Worm (Caenorhabditis elegans): ENCODE results near the gene ppm-2.

ppm-2 gene

ce11 chrIII:4634947-4635346 lies 15.3 kb upstream of the ppm-2 start, which contains the start of gene clec-153:
Gene clec-153, plus strand, starts transcription at chrIII:4635247.
- TF ChIP-seq nhr-76 (tag; optimal IDR thresholded peaks at IDR 0.05) (no peak), grh-1 (GFP tag; IDR thresholded peaks at IDR 0.05) (no peak), mep-1 (tag; optimal IDR thresholded peaks at IDR 0.05) (no peak), sup-37 (GFP tag; optimal IDR thresholded peaks at IDR 0.05) (no peak), ceh-90 (tag; optimal IDR thresholded peaks at IDR 0.05) (no peak), aly-2 (tag; optimal IDR thresholded peaks at IDR 0.05) (no peak), zip-4 (GFP tag; optimal IDR thresholded peaks at IDR 0.05) (no peak), ceh-88 (GFP tag; IDR thresholded peaks at IDR 0.05) (no peak), unc-30 (tag; optimal IDR thresholded peaks at IDR 0.05) (no peak), nhr-11 (tag; optimal IDR thresholded peaks at IDR 0.05) (no peak)

ce11 chrIII:4643262-4643661 lies 7.0 kb upstream of the ppm-2 start, which contains the start of gene pfas-1:
Gene pfas-1, minus strand, starts transcription at chrIII:4643310.
- TF ChIP-seq elt-2 (tag; optimal IDR thresholded peaks at IDR 0.05) (peak; percentile 21), ztf-11 (tag; optimal IDR thresholded peaks at IDR 0.05) (no peak), tlp-1 (tag; optimal IDR thresholded peaks at IDR 0.05) (peak; percentile 41)

ce11 chrIII:4646246-4646645 lies 4.0 kb upstream of the ppm-2 start, which contains the start of gene pqn-29:
Gene pqn-29, minus strand, starts transcription at chrIII:4646346.
- TF ChIP-seq zip-4 (GFP tag; optimal IDR thresholded peaks at IDR 0.05), result no peak
- no peak for TF ChIP-seq hpl-2 (GFP tag; optimal IDR thresholded peaks at IDR 0.05)
- TF ChIP-seq rnt-1 (tag; optimal IDR thresholded peaks at IDR 0.05), result no peak
- no peak for TF ChIP-seq nhr-47 (tag; optimal IDR thresholded peaks at IDR 0.05)
- TF ChIP-seq unc-86 (tag; optimal IDR thresholded peaks at IDR 0.05), result no peak
- no peak for TF ChIP-seq lin-15B (tag; optimal IDR thresholded peaks at IDR 0.05)
- TF ChIP-seq mef-2 (tag; optimal IDR thresholded peaks at IDR 0.05), result no peak
- TF ChIP-seq nhr-77 (tag; optimal IDR thresholded peaks at IDR 0.05), result no peak
- no peak for TF ChIP-seq isw-1 (GFP tag; IDR thresholded peaks at IDR 0.05)
- no peak for TF ChIP-seq snu-23 (GFP tag; optimal IDR thresholded peaks at IDR 0.05)
- no peak for TF ChIP-seq skn-1 (tag; optimal IDR thresholded peaks at IDR 0.05)
- no peak for TF ChIP-seq ceh-82 (tag; optimal IDR thresholded peaks at IDR 0.05)
- no peak for TF ChIP-seq blmp-1 (tag; optimal IDR thresholded peaks at IDR 0.05)
- no peak for TF ChIP-seq grh-1 (GFP tag; IDR thresholded peaks at IDR 0.05)
- TF ChIP-seq pag-3 (tag; optimal IDR thresholded peaks at IDR 0.05; ENCODE audit: borderline replicate concordance, insufficient read depth), result no peak
- no peak for TF ChIP-seq xbp-1 (tag; optimal IDR thresholded peaks at IDR 0.05)
- TF ChIP-seq ceh-8 (GFP tag; optimal IDR thresholded peaks at IDR 0.05), result no peak
- no peak for TF ChIP-seq ceh-88 (GFP tag; IDR thresholded peaks at IDR 0.05)

ce11 chrIII:4647341-4647740 lies 3.0 kb upstream of the ppm-2 start:
- TF ChIP-seq fkh-4 (tag; optimal IDR thresholded peaks at IDR 0.05; ENCODE audit: borderline replicate concordance) (peak; percentile 71), dsc-1 (tag; optimal IDR thresholded peaks at IDR 0.05) (peak; percentile 94), rnt-1 (tag; optimal IDR thresholded peaks at IDR 0.05) (no peak), nhr-20 (tag; optimal IDR thresholded peaks at IDR 0.05) (no peak)

ce11 chrIII:4647878-4648277 lies 2.4 kb upstream of the ppm-2 start, which contains the start of gene T23F11.6:
Gene T23F11.6, minus strand, starts transcription at chrIII:4647922.
- no peak for TF ChIP-seq ceh-88 (GFP tag; IDR thresholded peaks at IDR 0.05)
- TF ChIP-seq skn-1 (tag; optimal IDR thresholded peaks at IDR 0.05), result no peak
- TF ChIP-seq lir-3 (tag; optimal IDR thresholded peaks at IDR 0.05; ENCODE audit: poor library complexity), result no peak
- no peak for TF ChIP-seq egl-13 (tag; optimal IDR thresholded peaks at IDR 0.05)
- no peak for TF ChIP-seq C16A3.4 (tag; optimal IDR thresholded peaks at IDR 0.05)
- TF ChIP-seq tbx-2 (tag; optimal IDR thresholded peaks at IDR 0.05), result no peak
- TF ChIP-seq efl-1 (optimal IDR thresholded peaks at IDR 0.05), result no peak
- TF ChIP-seq efl-1 (GFP tag; optimal IDR thresholded peaks at IDR 0.05 in 1 of 2), result no peak
- no peak for TF ChIP-seq mep-1 (tag; optimal IDR thresholded peaks at IDR 0.05)
- no peak for TF ChIP-seq snpc-4 (tag; optimal IDR thresholded peaks at IDR 0.05)
- TF ChIP-seq ces-1 (GFP tag; optimal IDR thresholded peaks at IDR 0.05), result no peak
- TF ChIP-seq sup-37 (GFP tag; optimal IDR thresholded peaks at IDR 0.05), result no peak
